Worm (Caenorhabditis elegans) whole organism, L4 larva: ENCODE measurements around the gene Y49F6B.9.

Source experiments
- D1046.2 ChIP-seq: fragments of 200-800 bp; sonication (Bioruptor generic); IDR thresholded peaks from 2 replicates; pipeline ENCODE4 v1.3.6; 2022; ENCODE audit warnings: missing genetic modification characterization, missing compliant biosample characterization
- F44E2.7 ChIP-seq: fragments of 200-800 bp; sonication (Bioruptor generic); IDR thresholded peaks from 2 replicates; pipeline ENCODE4 v2.1.2; 2022; ENCODE audit warnings: missing genetic modification characterization, missing compliant biosample characterization
- R02D3.7 ChIP-seq: fragments of 150-350 bp; sonication (generic microtip); optimal IDR thresholded peaks from 3 replicates; lab custom pipeline; 2014; ENCODE audit warnings: missing biosample characterization, missing genetic modification characterization
- T26A8.4 ChIP-seq: fragments of 200-800 bp; sonication (Bioruptor generic); IDR thresholded peaks from 2 replicates; pipeline ENCODE4 v1.3.6; 2022; ENCODE audit warnings: missing genetic modification characterization, missing compliant biosample characterization
- Y105C5A.15 ChIP-seq: fragments of 200-800 bp; sonication (Bioruptor generic); IDR thresholded peaks from 2 replicates; pipeline ENCODE4 v1.3.6; 2022; ENCODE audit warnings: missing genetic modification characterization, missing compliant biosample characterization
- ZK546.5 ChIP-seq, 2 experiments: sonication (generic microtip); optimal IDR thresholded peaks; 2 replicates each; lab custom pipeline; 2017; ENCODE audit warnings: missing biosample characterization in 2 of 2, missing genetic modification characterization in 2 of 2
- ceh-44 ChIP-seq: fragments of 200-800 bp; sonication (Bioruptor generic); IDR thresholded peaks from 2 replicates; pipeline ENCODE4 v1.3.6; 2022; ENCODE audit warnings: missing genetic modification reagents, missing genetic modification characterization, missing compliant biosample characterization
- ceh-62 ChIP-seq: sonication (generic microtip); optimal IDR thresholded peaks from 2 replicates; lab custom pipeline; 2017; ENCODE audit warnings: missing biosample characterization, missing genetic modification characterization
- ctbp-1 ChIP-seq: fragments of 200-800 bp; sonication (Bioruptor generic); IDR thresholded peaks from 2 replicates; pipeline ENCODE4 v1.3.6; 2022; ENCODE audit warnings: missing genetic modification reagents, missing genetic modification characterization, missing compliant biosample characterization
- daf-19 ChIP-seq: fragments of 200-800 bp; sonication (Bioruptor generic); conservative IDR thresholded peaks from 2 replicates; pipeline ENCODE4 v1.3.6; 2022; ENCODE audit warnings: missing genetic modification characterization, missing compliant biosample characterization
- dpl-1 ChIP-seq: fragments of 150-350 bp; optimal IDR thresholded peaks from 2 replicates; lab custom pipeline; 2014; ENCODE audit warnings: missing biosample characterization, missing genetic modification reagents, missing genetic modification characterization
- dve-1 ChIP-seq: sonication (generic microtip); optimal IDR thresholded peaks from 2 replicates; lab custom pipeline; 2017; ENCODE audit warnings: antibody characterized with exemption, mild to moderate bottlenecking, missing genetic modification characterization, missing compliant biosample characterization; ENCODE audit not compliant: insufficient read depth
- egl-27 ChIP-seq: sonication (generic microtip); optimal IDR thresholded peaks from 3 replicates; lab custom pipeline; 2017; ENCODE audit warnings: missing biosample characterization, missing genetic modification reagents, missing genetic modification characterization
- egl-43 ChIP-seq: fragments of 200-800 bp; sonication (Bioruptor generic); IDR thresholded peaks from 2 replicates; pipeline ENCODE4 v1.3.6; 2022; ENCODE audit warnings: missing genetic modification reagents, missing genetic modification characterization, missing compliant biosample characterization
- fkh-10 ChIP-seq: fragments of 150-350 bp; optimal IDR thresholded peaks from 2 replicates; lab custom pipeline; 2014; ENCODE audit warnings: missing biosample characterization, missing genetic modification reagents, missing genetic modification characterization
- hif-1 ChIP-seq, 2 experiments: sonication (generic microtip); optimal IDR thresholded peaks; 2 replicates each; lab custom pipeline; 2016 to 2017; ENCODE audit warnings: missing compliant biosample characterization in 2 of 2, missing genetic modification characterization in 2 of 2, missing genetic modification reagents in 2 of 2, missing genotype in 2 of 2, mild to moderate bottlenecking in 1 of 2
- hlh-11 ChIP-seq: fragments of 200-800 bp; sonication (Bioruptor generic); optimal IDR thresholded peaks from 2 replicates; lab custom pipeline; 2018; ENCODE audit warnings: mild to moderate bottlenecking, missing genetic modification characterization, missing compliant biosample characterization
- jun-1 ChIP-seq: fragments of 150-350 bp; optimal IDR thresholded peaks from 2 replicates; lab custom pipeline; 2014; ENCODE audit warnings: missing biosample characterization, missing genetic modification reagents, missing genetic modification characterization
- lin-1 ChIP-seq: fragments of 200-800 bp; sonication (Bioruptor generic); IDR thresholded peaks from 2 replicates; pipeline ENCODE4 v1.3.6; 2022; ENCODE audit warnings: missing genetic modification reagents, missing genetic modification characterization, missing compliant biosample characterization
- lin-15B ChIP-seq: fragments of 150-350 bp; sonication (generic microtip); optimal IDR thresholded peaks from 3 replicates; lab custom pipeline; 2014; ENCODE audit warnings: missing biosample characterization, missing genetic modification characterization
- lin-38 ChIP-seq: fragments of 200-800 bp; sonication (Bioruptor generic); IDR thresholded peaks from 2 replicates; pipeline ENCODE4 v1.3.6; 2022; ENCODE audit warnings: missing genetic modification reagents, missing genetic modification characterization, missing compliant biosample characterization
- lir-3 ChIP-seq: sonication (generic microtip); optimal IDR thresholded peaks from 2 replicates; lab custom pipeline; 2016; ENCODE audit warnings: mild to moderate bottlenecking, missing genetic modification characterization, missing compliant biosample characterization
- lsy-2 ChIP-seq, 2 experiments: fragments of 150-350 bp in 1 of 2; sonication (generic microtip) in 1 of 2; optimal IDR thresholded peaks; 2 replicates each; lab custom pipeline; 2014 to 2017; ENCODE audit warnings: missing biosample characterization in 2 of 2, missing genetic modification characterization in 2 of 2
- madf-5 ChIP-seq, 2 experiments: fragments of 200-800 bp; sonication (Bioruptor generic); IDR thresholded peaks; 2 replicates each; pipeline ENCODE4 v1.3.6; 2022; ENCODE audit warnings: missing compliant biosample characterization in 2 of 2, missing genetic modification characterization in 2 of 2
- madf-9 ChIP-seq: fragments of 200-800 bp; sonication (Bioruptor generic); conservative IDR thresholded peaks from 2 replicates; pipeline ENCODE4 v1.3.6; 2022; ENCODE audit warnings: missing genetic modification reagents, missing genetic modification characterization, missing compliant biosample characterization
- mdt-29 ChIP-seq: fragments of 200-800 bp; sonication (Bioruptor generic); IDR thresholded peaks from 2 replicates; pipeline ENCODE4 v1.3.6; 2022; ENCODE audit warnings: missing genetic modification reagents, missing genetic modification characterization, missing compliant biosample characterization
- mxl-2 ChIP-seq: fragments of 200-800 bp; sonication (Bioruptor generic); conservative IDR thresholded peaks from 2 replicates; pipeline ENCODE4 v1.3.6; 2022; ENCODE audit warnings: missing genetic modification reagents, missing genetic modification characterization, missing compliant biosample characterization
- mxl-3 ChIP-seq: fragments of 200-800 bp; sonication (Bioruptor generic); optimal IDR thresholded peaks from 2 replicates; lab custom pipeline; 2018; ENCODE audit warnings: mild to moderate bottlenecking, missing genetic modification characterization, missing compliant biosample characterization
- nhr-111 ChIP-seq: fragments of 200-800 bp; sonication (Bioruptor generic); optimal IDR thresholded peaks from 2 replicates; lab custom pipeline; 2018; ENCODE audit warnings: mild to moderate bottlenecking, missing genetic modification characterization, missing compliant biosample characterization
- nhr-237 ChIP-seq: sonication (generic microtip); optimal IDR thresholded peaks from 2 replicates; lab custom pipeline; 2017; ENCODE audit warnings: missing biosample characterization, missing genetic modification characterization
- nhr-25 ChIP-seq: sonication (generic microtip); optimal IDR thresholded peaks from 2 replicates; lab custom pipeline; 2017; ENCODE audit warnings: missing genetic modification characterization, mild to moderate bottlenecking, missing compliant biosample characterization, antibody characterized with exemption, moderate library complexity, borderline replicate concordance; ENCODE audit not compliant: insufficient read depth
- nhr-48 ChIP-seq: sonication (generic microtip); optimal IDR thresholded peaks from 2 replicates; lab custom pipeline; 2016; ENCODE audit warnings: mild to moderate bottlenecking, missing genetic modification characterization, missing compliant biosample characterization
- php-3 ChIP-seq: fragments of 200-800 bp; sonication (Bioruptor generic); IDR thresholded peaks from 2 replicates; pipeline ENCODE4 v1.3.6; 2022; ENCODE audit warnings: missing genetic modification reagents, missing genetic modification characterization, missing compliant biosample characterization
- pqm-1 ChIP-seq: sonication (generic microtip); optimal IDR thresholded peaks from 2 replicates; lab custom pipeline; 2017; ENCODE audit warnings: missing biosample characterization, missing genetic modification characterization
- set-16 ChIP-seq: fragments of 200-800 bp; sonication (Bioruptor generic); IDR thresholded peaks from 2 replicates; pipeline ENCODE4 v1.3.6; 2022; ENCODE audit warnings: missing genetic modification reagents, missing genetic modification characterization, missing compliant biosample characterization
- skn-1 ChIP-seq: fragments of 150-350 bp; optimal IDR thresholded peaks from 2 replicates; lab custom pipeline; 2014; ENCODE audit warnings: missing biosample characterization, missing genetic modification characterization
- snpc-4 ChIP-seq: fragments of 150-350 bp; optimal IDR thresholded peaks from 2 replicates; lab custom pipeline; 2014; ENCODE audit warnings: missing biosample characterization, missing genetic modification characterization
- unc-130 ChIP-seq: sonication (generic microtip); optimal IDR thresholded peaks from 2 replicates; lab custom pipeline; 2016; ENCODE audit warnings: missing genetic modification reagents, missing genetic modification characterization, missing compliant biosample characterization
- unc-39 ChIP-seq: sonication (generic microtip); optimal IDR thresholded peaks from 2 replicates; lab custom pipeline; 2017; ENCODE audit warnings: missing biosample characterization, missing genetic modification characterization
- zfp-2 ChIP-seq: sonication (generic microtip); optimal IDR thresholded peaks from 2 replicates; lab custom pipeline; 2016; ENCODE audit warnings: mild to moderate bottlenecking, missing genetic modification characterization, missing compliant biosample characterization
- zip-11 ChIP-seq: fragments of 200-800 bp; sonication (Bioruptor generic); IDR thresholded peaks from 2 replicates; pipeline ENCODE4 v1.3.6; 2022; ENCODE audit warnings: missing genetic modification characterization, missing compliant biosample characterization
- ztf-11 ChIP-seq: fragments of 150-350 bp; optimal IDR thresholded peaks from 2 replicates; lab custom pipeline; 2014; ENCODE audit warnings: missing biosample characterization, missing genetic modification characterization

Y49F6B.9 gene

ce11 chrII:3520988-3521850, 22.0 kb upstream of the Y49F6B.9 start, which contains the start of gene W09G10.9 (continued):
- TF ChIP-seq egl-43 (GFP tag; lab: Robert Waterston, UW) (peak; percentile 89), pqm-1 (no peak), Y105C5A.15 (no peak), F44E2.7 (0 out of 2 replicates have a peak, but pooled peaks have one; percentile 37), unc-39 (no peak), lin-38 (GFP tag; lab: Robert Waterston, UW) (peak; percentile 95), egl-27 (tag; lab: Kevin White, UChicago) (no peak), snpc-4 (tag; lab: Kevin White, UChicago) (no peak), fkh-10 (GFP tag; lab: Kevin White, UChicago) (no peak), D1046.2 (GFP tag; lab: Robert Waterston, UW) (peak; percentile 75; the same call in 1 of the 2 replicates), hif-1 (tag; optimal IDR thresholded peaks at IDR 0.05; lab: Kevin White, UChicago) (peak in 1 of 2 experiments; percentile 25), dpl-1 (peak; percentile 28), mxl-3 (GFP tag; lab: Kevin White, UChicago) (peak; percentile 15), nhr-25 (tag; lab: Kevin White, UChicago) (no peak), nhr-237 (tag; lab: Kevin White, UChicago) (no peak), set-16 (peak; percentile 92), mxl-2 (GFP tag; lab: Robert Waterston, UW) (no peak; the same call in 1 of the 2 replicates), nhr-111 (GFP tag; lab: Kevin White, UChicago) (peak; percentile 36), php-3 (0 out of 2 replicates have a peak, but pooled peaks have one; percentile 42), ceh-62 (tag; lab: Kevin White, UChicago) (no peak), R02D3.7 (tag; lab: Kevin White, UChicago) (no peak), lin-1 (GFP tag; lab: Robert Waterston, UW) (peak; percentile 44), ceh-44 (GFP tag; lab: Robert Waterston, UW) (peak; percentile 81), lir-3 (tag; lab: Kevin White, UChicago) (no peak), zip-11 (GFP tag; lab: Robert Waterston, UW) (0 out of 2 replicates have a peak, but pooled peaks have one; percentile 51), daf-19 (GFP tag; lab: Robert Waterston, UW) (peak; percentile 84), ctbp-1 (GFP tag; lab: Robert Waterston, UW) (peak; percentile 75), mdt-29 (GFP tag; lab: Robert Waterston, UW) (peak; percentile 69), zfp-2 (tag; lab: Kevin White, UChicago) (peak; percentile 14), ztf-11 (tag; lab: Kevin White, UChicago) (no peak), madf-5 (GFP tag; IDR thresholded peaks at IDR 0.05; lab: Robert Waterston, UW) (no peak), nhr-48 (tag; lab: Kevin White, UChicago) (no peak), madf-9 (GFP tag; lab: Robert Waterston, UW) (peak; percentile 90), ZK546.5 (tag; optimal IDR thresholded peaks at IDR 0.05; lab: Kevin White, UChicago) (no peak), lsy-2 (tag; optimal IDR thresholded peaks at IDR 0.05; lab: Kevin White, UChicago) (peak; percentile 51 to 74), hlh-11 (peak; percentile 44), lin-15B (tag; lab: Kevin White, UChicago) (no peak), dve-1 (tag; lab: Kevin White, UChicago) (peak; percentile 25), jun-1 (tag; lab: Kevin White, UChicago) (peak; percentile 30), T26A8.4 (GFP tag; lab: Robert Waterston, UW) (peak; percentile 87), unc-130 (GFP tag; lab: Kevin White, UChicago) (peak; percentile 32), skn-1 (tag; lab: Kevin White, UChicago) (no peak)
